Fruit fly (Drosophila melanogaster): ENCODE results near the gene Marcal1.

- no peak for TF ChIP-seq maf-S (GFP tag; optimal IDR thresholded peaks at IDR 0.05)
- no peak for TF ChIP-seq Med (GFP tag)
- TF ChIP-seq CG6813 (GFP tag; optimal IDR thresholded peaks at IDR 0.05): no peak
- TF ChIP-seq fru (optimal IDR thresholded peaks at IDR 0.05): no peak
Observed at dm6 chr2L:5003670-5004453, 48.6 kb downstream of the Marcal1 start.

Measured in whole organism, embryonic.